Worm (Caenorhabditis elegans) whole organism, late embryonic: ENCODE results near the gene srg-54.

Experiments
- ahr-1 ChIP-seq: sonication (generic microtip); optimal IDR thresholded peaks from 2 replicates; lab custom pipeline; 2016; ENCODE audit warnings: missing genetic modification characterization, missing compliant biosample characterization
- ama-1 ChIP-seq: fragments of 150-350 bp; optimal IDR thresholded peaks from 2 replicates; lab custom pipeline; 2014
- ceh-18 ChIP-seq: sonication (generic microtip); optimal IDR thresholded peaks from 2 replicates; lab custom pipeline; 2016; ENCODE audit warnings: missing genetic modification characterization, missing compliant biosample characterization
- pha-4 ChIP-seq: fragments of 150-350 bp; optimal IDR thresholded peaks from 2 replicates; lab custom pipeline; 2018; ENCODE audit warnings: missing biosample characterization, missing genetic modification reagents, missing genetic modification characterization
- pros-1 ChIP-seq: fragments of 150-350 bp; optimal IDR thresholded peaks from 2 replicates; lab custom pipeline; 2014; ENCODE audit warnings: missing biosample characterization, missing genetic modification reagents, missing genetic modification characterization
- unc-86 ChIP-seq: sonication (generic microtip); optimal IDR thresholded peaks from 2 replicates; lab custom pipeline; 2016; ENCODE audit warnings: missing genetic modification characterization, missing compliant biosample characterization

ce11 chrV:14945124-14945523, 21.1 kb upstream of the srg-54 start:
- TF ChIP-seq pros-1 (tag; lab: Kevin White, UChicago) (no peak), ama-1 (lab: Kevin White, UChicago) (no peak), ahr-1 (no peak), ceh-18 (tag; lab: Kevin White, UChicago) (no peak), pha-4 (tag; lab: Kevin White, UChicago) (no peak), unc-86 (tag; lab: Kevin White, UChicago) (no peak)
